Worm (Caenorhabditis elegans): ENCODE measurements around the gene F52C12.2.

DNA sequence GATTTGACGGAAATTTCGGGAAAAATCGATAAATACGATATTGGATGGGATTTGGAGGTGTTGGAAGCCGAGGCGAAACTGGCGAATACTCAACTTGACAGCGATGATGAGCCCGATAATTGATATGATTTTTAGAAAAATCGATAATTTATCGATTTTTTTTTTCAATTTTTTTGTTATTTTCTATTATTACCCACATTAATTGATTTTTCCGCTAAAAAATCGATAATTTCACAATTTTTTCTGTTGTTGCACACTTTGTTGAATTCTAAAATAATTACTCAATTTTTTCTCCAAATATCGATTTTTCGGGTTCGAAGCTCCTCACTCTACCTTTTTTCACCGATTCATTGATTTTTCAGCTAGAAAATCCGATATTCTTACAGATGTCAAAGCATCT is 16.0 kb downstream of the F52C12.2 start, which contains the start of gene Y48A5A.3:
- TF ChIP-seq him-1 (tag; optimal IDR thresholded peaks at IDR 0.05), result no peak
- TF ChIP-seq W03F9.2 (tag; optimal IDR thresholded peaks at IDR 0.05), result no peak
- TF ChIP-seq dao-5 (tag; optimal IDR thresholded peaks at IDR 0.05), result no peak

All from whole organism, L4/young adult.